Fruit fly (Drosophila melanogaster) whole organism, pupa: ENCODE measurements around the gene CG17362.
A peak's percentile ranks its signal among the peaks of the same experiment; 100 is the strongest.

ENCODE experiments used
- CG10348 ChIP-seq: fragments of 200-800 bp; sonication (Bioruptor generic); IDR thresholded peaks from 2 replicates; pipeline ENCODE4 v1.3.6; 2022; ENCODE audit warnings: missing biosample characterization, missing genetic modification characterization
- CG12605 ChIP-seq: fragments of 200-800 bp; sonication (Bioruptor generic); IDR thresholded peaks from 2 replicates; pipeline ENCODE4 v1.3.6; 2022; ENCODE audit warnings: missing biosample characterization, missing genetic modification characterization
- CG13204 ChIP-seq: fragments of 200-800 bp; sonication (Bioruptor generic); optimal IDR thresholded peaks from 2 replicates; lab custom pipeline; 2018; ENCODE audit warnings: missing biosample characterization, mild to moderate bottlenecking, missing genetic modification characterization, moderate library complexity
- CG14655 ChIP-seq: fragments of 200-800 bp; sonication (Bioruptor generic); optimal IDR thresholded peaks from 3 replicates; lab custom pipeline; 2017; ENCODE audit warnings: mild to moderate bottlenecking, missing biosample characterization, missing genetic modification reagents, missing genetic modification characterization
- CG15710 ChIP-seq: fragments of 200-800 bp; sonication (Bioruptor generic); optimal IDR thresholded peaks from 2 replicates; lab custom pipeline; 2018; ENCODE audit warnings: missing biosample characterization, mild to moderate bottlenecking, missing genetic modification characterization, moderate library complexity
- CG17806 ChIP-seq: fragments of 200-800 bp; sonication (Bioruptor generic); optimal IDR thresholded peaks from 2 replicates; lab custom pipeline; 2018; ENCODE audit warnings: missing biosample characterization, mild to moderate bottlenecking, missing genetic modification characterization, moderate library complexity
- CG32121 ChIP-seq: fragments of 200-800 bp; sonication (Bioruptor generic); IDR thresholded peaks from 2 replicates; pipeline ENCODE4 v1.3.6; 2022; ENCODE audit warnings: missing biosample characterization, missing genetic modification characterization
- CG34367 ChIP-seq: fragments of 200-800 bp; sonication (Bioruptor generic); optimal IDR thresholded peaks from 2 replicates; lab custom pipeline; 2018; ENCODE audit warnings: missing biosample characterization, mild to moderate bottlenecking, missing genetic modification characterization
- CG4496 ChIP-seq: fragments of 200-800 bp; sonication (Bioruptor generic); IDR thresholded peaks from 3 replicates; pipeline ENCODE4 v1.3.6; 2022; ENCODE audit warnings: missing biosample characterization, missing genetic modification characterization
- CG8159 ChIP-seq: fragments of 200-800 bp; sonication (Bioruptor generic); optimal IDR thresholded peaks from 3 replicates; lab custom pipeline; 2018; ENCODE audit warnings: missing biosample characterization, mild to moderate bottlenecking, missing genetic modification characterization, moderate library complexity
- CG8301 ChIP-seq: fragments of 200-800 bp; sonication (Bioruptor generic); optimal IDR thresholded peaks from 2 replicates; lab custom pipeline; 2018; ENCODE audit warnings: missing biosample characterization, mild to moderate bottlenecking, missing genetic modification characterization
- CG9948 ChIP-seq: fragments of 200-800 bp; sonication (Bioruptor generic); optimal IDR thresholded peaks from 2 replicates; lab custom pipeline; 2018; ENCODE audit warnings: missing biosample characterization, mild to moderate bottlenecking, missing genetic modification characterization, moderate library complexity
- D1 ChIP-seq: fragments of 200-800 bp; sonication (Bioruptor generic); optimal IDR thresholded peaks from 2 replicates; lab custom pipeline; 2018; ENCODE audit warnings: missing biosample characterization, mild to moderate bottlenecking, missing genetic modification characterization, moderate library complexity
- EcR ChIP-seq: fragments of 200-800 bp; sonication (Bioruptor generic); optimal IDR thresholded peaks from 3 replicates; lab custom pipeline; 2019; ENCODE audit warnings: missing biosample characterization, missing genetic modification characterization, mild to moderate bottlenecking, moderate library complexity, missing genetic modification reagents
- Ets98B ChIP-seq: fragments of 200-800 bp; sonication (Bioruptor generic); IDR thresholded peaks from 2 replicates; pipeline ENCODE4 v1.3.6; 2022; ENCODE audit warnings: missing biosample characterization, missing genetic modification characterization
- Pif1A ChIP-seq: fragments of 200-800 bp; sonication (Bioruptor generic); optimal IDR thresholded peaks from 3 replicates; lab custom pipeline; 2016; ENCODE audit warnings: missing biosample characterization, missing genetic modification characterization
- Pif1B ChIP-seq: fragments of 200-800 bp; sonication (Bioruptor generic); optimal IDR thresholded peaks from 3 replicates; lab custom pipeline; 2016; ENCODE audit warnings: missing biosample characterization, missing genetic modification characterization
- Snoo ChIP-seq: fragments of 200-800 bp; sonication (Bioruptor generic); optimal IDR thresholded peaks from 3 replicates; lab custom pipeline; 2017; ENCODE audit warnings: missing biosample characterization, mild to moderate bottlenecking, missing genetic modification characterization, inconsistent platforms
- fd96Ca ChIP-seq: fragments of 200-800 bp; sonication (Bioruptor generic); IDR thresholded peaks from 3 replicates; pipeline ENCODE4 v1.3.6; 2022; ENCODE audit warnings: missing biosample characterization, missing genetic modification characterization
- gl ChIP-seq: fragments of 200-800 bp; sonication (Bioruptor generic); optimal IDR thresholded peaks from 2 replicates; lab custom pipeline; 2018; ENCODE audit warnings: missing biosample characterization, mild to moderate bottlenecking, missing genetic modification characterization
- rn ChIP-seq: fragments of 200-800 bp; sonication (Bioruptor generic); IDR thresholded peaks from 2 replicates; pipeline ENCODE4 v1.3.6; 2022; ENCODE audit warnings: missing biosample characterization, missing genetic modification characterization

The CG17362 gene

dm6 chr3L:14001658-14002523 lies 15.5 kb downstream of the CG17362 start, which contains the start of the genes Nprl3 and upSET:
TSS of gene Nprl3 (minus strand) at chr3L:14001880.
TSS of gene upSET (plus strand) at chr3L:14002127.
- no peak for TF ChIP-seq EcR
- no peak for TF ChIP-seq CG4496 (GFP tag; lab: Robert Waterston, UW)
- TF ChIP-seq CG32121 (GFP tag; lab: Robert Waterston, UW) = no peak
- no peak for TF ChIP-seq Snoo
- no peak for TF ChIP-seq CG15710
- TF ChIP-seq CG12605 (GFP tag; lab: Robert Waterston, UW) = no peak
- no peak for TF ChIP-seq Pif1A (GFP tag; lab: Kevin White, UChicago)
- no peak for TF ChIP-seq CG17806 (tag; lab: Kevin White, UChicago)
- no peak for TF ChIP-seq Ets98B (GFP tag; lab: Robert Waterston, UW)
- no peak for TF ChIP-seq CG9948 (tag; lab: Kevin White, UChicago)
- TF ChIP-seq CG8159 (tag; lab: Kevin White, UChicago) = no peak
- TF ChIP-seq rn (GFP tag; lab: Robert Waterston, UW) = no peak
- no peak for TF ChIP-seq gl (tag; lab: Kevin White, UChicago)
- TF ChIP-seq CG34367 (tag; lab: Kevin White, UChicago) = no peak
- no peak for TF ChIP-seq CG8301 (tag; lab: Kevin White, UChicago)
- TF ChIP-seq CG13204 (GFP tag; lab: Kevin White, UChicago) = no peak
- no peak; the same call in 2 of the 3 replicates for TF ChIP-seq fd96Ca (GFP tag; lab: Robert Waterston, UW)

DNA sequence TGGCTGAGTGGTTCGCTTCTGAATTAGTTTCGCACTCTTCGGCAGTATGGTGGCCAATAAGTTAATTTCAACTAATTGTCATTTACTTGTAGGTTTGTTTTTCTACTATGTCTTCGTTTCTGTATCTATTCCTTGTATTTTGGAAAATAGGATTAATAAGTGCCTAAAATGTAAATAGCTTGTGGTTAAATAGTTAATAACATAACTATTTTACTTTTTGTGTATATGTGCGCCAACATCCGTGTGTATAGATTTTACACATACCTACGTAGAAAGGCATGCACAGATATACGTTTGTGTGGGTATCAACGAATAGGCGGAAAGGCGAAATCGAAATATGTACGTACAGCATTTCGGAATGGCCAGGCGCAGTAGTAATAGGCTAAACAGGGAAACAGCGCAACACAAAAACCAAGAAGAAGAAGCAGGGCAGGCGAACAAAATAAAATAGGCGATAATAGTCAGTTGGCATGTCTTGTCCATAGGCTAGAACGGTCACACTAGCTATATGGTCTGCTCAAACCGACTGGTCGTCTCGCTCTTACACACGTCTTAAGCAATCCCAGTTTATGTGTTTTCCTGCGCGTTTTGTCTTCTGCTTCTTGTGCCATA lies 16.2 kb downstream of the CG17362 start:
- TF ChIP-seq CG32121 (GFP tag; lab: Robert Waterston, UW) = peak; percentile 43; the same call in 1 of the 2 replicates
- peak; percentile 54; the same call in 1 of the 2 replicates for TF ChIP-seq Ets98B (GFP tag; lab: Robert Waterston, UW)
- peak; percentile 4 for TF ChIP-seq CG34367 (tag; lab: Kevin White, UChicago)
- peak; percentile 67 for TF ChIP-seq Pif1B (GFP tag; lab: Kevin White, UChicago)
- TF ChIP-seq CG17806 (tag; lab: Kevin White, UChicago) = no peak

dm6 chr3L:14003297-14004040 lies 17.0 kb downstream of the CG17362 start:
- TF ChIP-seq CG17806 (tag; lab: Kevin White, UChicago) (no peak), rn (GFP tag; lab: Robert Waterston, UW) (no peak), Snoo (no peak), CG14655 (no peak), EcR (no peak), CG4496 (GFP tag; lab: Robert Waterston, UW) (peak; percentile 71; the same call in 2 of the 3 replicates), CG13204 (GFP tag; lab: Kevin White, UChicago) (no peak), CG8159 (tag; lab: Kevin White, UChicago) (no peak), D1 (no peak), CG8301 (tag; lab: Kevin White, UChicago) (peak; percentile 21), gl (tag; lab: Kevin White, UChicago) (peak; percentile 11), Pif1A (GFP tag; lab: Kevin White, UChicago) (no peak), CG15710 (peak; percentile 21), fd96Ca (GFP tag; lab: Robert Waterston, UW) (peak; percentile 34; the same call in 2 of the 3 replicates), Pif1B (GFP tag; lab: Kevin White, UChicago) (no peak), CG12605 (GFP tag; lab: Robert Waterston, UW) (no peak; the same call in 1 of the 2 replicates), CG32121 (GFP tag; lab: Robert Waterston, UW) (no peak), CG34367 (tag; lab: Kevin White, UChicago) (peak; percentile 43), CG9948 (tag; lab: Kevin White, UChicago) (no peak), CG10348 (GFP tag; lab: Robert Waterston, UW) (no peak), Ets98B (GFP tag; lab: Robert Waterston, UW) (no peak; the same call in 1 of the 2 replicates)

DNA sequence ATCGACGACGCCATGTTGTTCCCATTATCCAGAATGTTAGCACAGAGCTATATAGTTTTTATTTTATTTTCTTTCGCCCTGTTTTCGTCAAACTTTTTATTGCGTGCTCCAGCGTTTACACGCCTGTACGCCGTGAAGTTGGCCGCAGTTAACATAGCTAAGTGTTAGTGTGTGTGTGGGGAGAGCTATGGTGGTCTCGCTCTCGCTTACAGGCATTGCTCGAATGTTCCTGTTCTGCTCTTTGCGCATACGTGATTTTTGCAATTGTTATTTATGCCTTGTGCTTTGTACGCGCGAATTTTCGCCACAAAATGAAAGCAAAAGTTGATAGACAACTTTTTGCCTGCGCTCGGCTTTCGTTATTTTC lies 17.6 kb downstream of the CG17362 start:
- TF ChIP-seq CG9948 (tag; lab: Kevin White, UChicago) (no peak), rn (GFP tag; lab: Robert Waterston, UW) (no peak), gl (tag; lab: Kevin White, UChicago) (no peak), Snoo (no peak), CG10348 (GFP tag; lab: Robert Waterston, UW) (no peak), CG12605 (GFP tag; lab: Robert Waterston, UW) (peak; percentile 35; the same call in 1 of the 2 replicates), CG32121 (GFP tag; lab: Robert Waterston, UW) (peak; percentile 47; the same call in 1 of the 2 replicates), D1 (no peak), CG14655 (peak; percentile 17), CG8159 (tag; lab: Kevin White, UChicago) (no peak), CG17806 (tag; lab: Kevin White, UChicago) (no peak), CG8301 (tag; lab: Kevin White, UChicago) (no peak), EcR (no peak), Ets98B (GFP tag; lab: Robert Waterston, UW) (peak; percentile 55), Pif1A (GFP tag; lab: Kevin White, UChicago) (no peak), Pif1B (GFP tag; lab: Kevin White, UChicago) (no peak), CG13204 (GFP tag; lab: Kevin White, UChicago) (peak; percentile 18), CG4496 (GFP tag; lab: Robert Waterston, UW) (peak; percentile 17; the same call in 1 of the 3 replicates), fd96Ca (GFP tag; lab: Robert Waterston, UW) (peak; percentile 56; the same call in 1 of the 3 replicates), CG15710 (no peak), CG34367 (tag; lab: Kevin White, UChicago) (no peak)
- TF ChIP-seq, all 21 proteins: peak for 7
